Worm (Caenorhabditis elegans) whole organism, early embryonic: ENCODE results near the gene bath-38.

Source experiments
- B0310.2 ChIP-seq: sonication (generic microtip); optimal IDR thresholded peaks from 2 replicates; lab custom pipeline; 2016; ENCODE audit warnings: mild to moderate bottlenecking, missing genetic modification characterization, missing compliant biosample characterization
- F13C5.2 ChIP-seq: sonication (generic microtip); optimal IDR thresholded peaks from 2 replicates; lab custom pipeline; 2017; ENCODE audit warnings: mild to moderate bottlenecking, missing genetic modification characterization, inconsistent platforms, missing compliant biosample characterization
- aly-1 ChIP-seq: sonication (generic microtip); optimal IDR thresholded peaks from 2 replicates; lab custom pipeline; 2016; ENCODE audit warnings: missing genetic modification characterization, missing compliant biosample characterization
- ama-1 ChIP-seq: fragments of 150-350 bp; optimal IDR thresholded peaks from 2 replicates; lab custom pipeline; 2014
- ceh-13 ChIP-seq: fragments of 200-800 bp; sonication (Bioruptor generic); optimal IDR thresholded peaks from 2 replicates; lab custom pipeline; 2018; ENCODE audit warnings: mild to moderate bottlenecking, missing genetic modification characterization, missing compliant biosample characterization
- ceh-36 ChIP-seq: sonication (generic microtip); optimal IDR thresholded peaks from 2 replicates; lab custom pipeline; 2016; ENCODE audit warnings: missing genetic modification characterization, inconsistent platforms, missing compliant biosample characterization
- ets-7 ChIP-seq: sonication (generic microtip); optimal IDR thresholded peaks from 2 replicates; lab custom pipeline; 2016; ENCODE audit warnings: missing genotype, missing genetic modification characterization, missing compliant biosample characterization
- flt-1 ChIP-seq: fragments of 200-800 bp; sonication (Bioruptor generic); IDR thresholded peaks from 2 replicates; pipeline ENCODE4 v1.3.6; 2022; ENCODE audit warnings: missing genetic modification characterization, missing compliant biosample characterization
- hmbx-1 ChIP-seq: sonication (generic microtip); optimal IDR thresholded peaks from 2 replicates; lab custom pipeline; 2016; ENCODE audit warnings: mild to moderate bottlenecking, missing genetic modification characterization, missing compliant biosample characterization
- hmg-4 ChIP-seq: fragments of 200-800 bp; sonication (Bioruptor generic); optimal IDR thresholded peaks from 2 replicates; lab custom pipeline; 2018; ENCODE audit warnings: mild to moderate bottlenecking, missing genetic modification characterization, missing compliant biosample characterization
- hnd-1 ChIP-seq: sonication (generic microtip); optimal IDR thresholded peaks from 2 replicates; lab custom pipeline; 2016; ENCODE audit warnings: missing genetic modification characterization, missing compliant biosample characterization
- pes-1 ChIP-seq: fragments of 200-800 bp; sonication (Bioruptor generic); IDR thresholded peaks from 2 replicates; pipeline ENCODE4 v1.3.6; 2022; ENCODE audit warnings: missing genetic modification reagents, missing genetic modification characterization, missing compliant biosample characterization
- scrt-1 ChIP-seq: fragments of 200-800 bp; sonication (Bioruptor generic); IDR thresholded peaks from 2 replicates; pipeline ENCODE4 v1.3.6; 2022; ENCODE audit warnings: missing genetic modification characterization, missing compliant biosample characterization
- sea-1 ChIP-seq: fragments of 200-800 bp; sonication (Bioruptor generic); conservative IDR thresholded peaks from 2 replicates; pipeline ENCODE4 v1.3.6; 2022; ENCODE audit warnings: missing genetic modification characterization, missing compliant biosample characterization
- tbx-11 ChIP-seq: fragments of 200-800 bp; sonication (Bioruptor generic); IDR thresholded peaks from 2 replicates; pipeline ENCODE4 v1.3.6; 2022; ENCODE audit warnings: missing genetic modification characterization, missing compliant biosample characterization
- tbx-37 ChIP-seq: fragments of 200-800 bp; sonication (Bioruptor generic); conservative IDR thresholded peaks from 2 replicates; pipeline ENCODE4 v1.3.6; 2022; ENCODE audit warnings: missing genetic modification reagents, missing genetic modification characterization, missing compliant biosample characterization
- tra-4 ChIP-seq: sonication (generic microtip); optimal IDR thresholded peaks from 2 replicates; lab custom pipeline; 2017; ENCODE audit warnings: missing genetic modification characterization, missing compliant biosample characterization

The bath-38 gene

DNA sequence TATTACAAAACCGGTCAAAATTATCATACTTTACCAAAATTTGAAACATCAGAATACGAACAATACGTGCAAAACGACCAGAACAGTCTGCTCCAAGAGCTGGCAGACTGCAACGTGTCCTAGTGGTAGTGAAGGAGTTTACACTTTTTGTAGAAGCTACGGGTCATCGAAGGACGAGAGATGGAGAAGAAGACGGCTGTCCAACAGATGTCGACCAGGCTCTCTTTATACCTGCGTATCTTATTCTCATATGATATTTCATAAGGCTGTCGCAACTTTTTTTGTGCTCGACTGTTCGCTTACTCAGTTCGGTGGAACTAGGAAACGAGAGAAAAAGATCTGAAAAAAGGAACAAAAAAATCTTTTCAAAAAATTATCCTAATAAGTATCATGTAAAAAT is 5.3 kb downstream of the bath-38 start, which contains the start of gene let-268:
TSS of gene let-268 (minus strand) at position 182 of the 400 bp plus-strand sequence.
- TF ChIP-seq F13C5.2 = no peak
- no peak for TF ChIP-seq flt-1 (GFP tag; lab: Robert Waterston, UW)
- no peak for TF ChIP-seq tra-4 (tag; lab: Kevin White, UChicago)
- no peak for TF ChIP-seq hnd-1
- no peak for TF ChIP-seq tbx-37
- TF ChIP-seq B0310.2 (tag; lab: Kevin White, UChicago) = no peak
- TF ChIP-seq hmbx-1 (tag; lab: Kevin White, UChicago) = no peak
- no peak for TF ChIP-seq ama-1 (lab: Kevin White, UChicago)
- TF ChIP-seq ceh-13 (GFP tag; lab: Kevin White, UChicago) = no peak
- TF ChIP-seq ets-7 (tag; lab: Kevin White, UChicago) = no peak

DNA sequence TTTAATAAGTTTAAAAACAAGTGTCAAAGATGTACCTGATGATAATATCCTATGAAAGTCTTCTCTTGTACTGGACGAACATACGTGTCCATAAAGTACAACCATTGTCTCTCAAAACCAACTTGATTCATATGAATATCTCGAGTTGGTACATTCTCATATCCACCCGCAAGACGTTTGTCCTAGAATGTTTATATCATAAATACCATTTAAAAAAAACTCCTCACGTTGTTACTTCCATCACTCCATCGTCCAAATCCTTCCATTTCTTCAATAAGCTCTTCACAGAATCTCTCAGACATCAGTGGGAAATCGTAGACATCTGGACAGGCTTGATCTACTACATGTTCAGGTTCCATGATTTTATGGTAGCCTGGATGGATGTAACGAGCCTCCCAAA is 9.6 kb downstream of the bath-38 start:
- TF ChIP-seq hnd-1 (no peak), scrt-1 (GFP tag; lab: Robert Waterston, UW) (no peak), ama-1 (lab: Kevin White, UChicago) (no peak)

DNA sequence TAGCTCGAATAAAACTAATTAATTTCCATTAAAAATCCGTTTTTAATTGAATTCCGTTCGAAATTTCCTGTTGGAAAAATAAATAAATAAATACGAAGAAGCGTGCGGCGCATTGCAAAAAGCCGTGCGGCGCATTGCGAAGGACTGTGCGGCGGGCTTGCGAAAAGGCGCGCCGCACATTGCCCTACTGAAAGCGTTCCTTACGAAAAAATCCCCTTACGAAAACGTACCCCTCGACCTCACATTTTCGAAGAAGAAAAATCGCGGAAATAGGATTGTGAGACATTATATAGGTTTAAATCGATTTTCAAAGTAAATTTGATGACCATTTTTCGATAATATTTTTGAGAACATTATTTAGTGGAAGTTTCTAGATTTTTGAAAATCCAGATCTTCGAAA is 10.3 kb downstream of the bath-38 start:
- TF ChIP-seq tbx-37 = peak; percentile 49; the same call in 1 of the 2 replicates
- TF ChIP-seq scrt-1 (GFP tag; lab: Robert Waterston, UW) = peak; percentile 66; the same call in 1 of the 2 replicates
- peak; percentile 63; the same call in 1 of the 2 replicates for TF ChIP-seq sea-1 (GFP tag; lab: Robert Waterston, UW)
- TF ChIP-seq tbx-11 (GFP tag; lab: Robert Waterston, UW) = peak; percentile 77; the same call in 1 of the 2 replicates
- TF ChIP-seq pes-1 (GFP tag; lab: Robert Waterston, UW) = peak; percentile 81

DNA sequence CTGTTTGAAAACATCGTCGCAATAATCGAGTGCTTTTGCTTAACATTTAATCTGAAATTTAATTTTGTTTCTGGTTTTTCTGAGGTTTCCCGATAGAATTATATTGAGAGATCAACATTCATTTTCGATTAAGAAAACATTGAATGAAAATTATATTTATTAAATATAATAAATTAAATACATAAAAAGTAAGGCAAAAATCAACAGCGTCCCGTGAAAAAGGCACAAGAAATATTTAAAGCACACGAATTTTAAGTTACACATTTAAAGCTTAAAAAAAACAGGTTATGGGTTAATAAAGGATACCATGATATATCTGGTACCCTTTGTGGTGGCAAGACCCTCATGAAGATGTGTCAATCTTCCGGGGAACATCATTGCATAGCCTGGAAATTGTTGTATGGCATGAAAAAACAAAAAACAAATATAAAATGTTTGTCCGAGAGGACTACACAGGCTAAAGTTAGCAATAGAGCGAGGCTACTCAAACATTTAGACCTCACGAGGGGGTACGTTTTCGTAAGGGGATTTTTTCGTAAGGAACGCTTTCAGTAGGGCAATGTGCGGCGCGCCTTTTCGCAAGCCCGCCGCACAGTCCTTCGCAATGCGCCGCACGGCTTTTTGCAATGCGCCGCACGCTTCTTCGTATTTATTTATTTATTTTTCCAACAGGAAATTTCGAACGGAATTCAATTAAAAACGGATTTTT is 11.8 kb downstream of the bath-38 start, which contains the start of gene mtcu-2:
TSS of gene mtcu-2 (minus strand) at position 51 of the 709 bp plus-strand sequence.
- TF ChIP-seq flt-1 (GFP tag; lab: Robert Waterston, UW) = peak; percentile 76
- TF ChIP-seq sea-1 (GFP tag; lab: Robert Waterston, UW) = peak; percentile 94
- TF ChIP-seq tbx-37 = peak; percentile 85
- TF ChIP-seq tbx-11 (GFP tag; lab: Robert Waterston, UW) = peak; percentile 79
- peak; percentile 39 for TF ChIP-seq F13C5.2
- TF ChIP-seq scrt-1 (GFP tag; lab: Robert Waterston, UW) = peak; percentile 81
- TF ChIP-seq pes-1 (GFP tag; lab: Robert Waterston, UW) = peak; percentile 91

DNA sequence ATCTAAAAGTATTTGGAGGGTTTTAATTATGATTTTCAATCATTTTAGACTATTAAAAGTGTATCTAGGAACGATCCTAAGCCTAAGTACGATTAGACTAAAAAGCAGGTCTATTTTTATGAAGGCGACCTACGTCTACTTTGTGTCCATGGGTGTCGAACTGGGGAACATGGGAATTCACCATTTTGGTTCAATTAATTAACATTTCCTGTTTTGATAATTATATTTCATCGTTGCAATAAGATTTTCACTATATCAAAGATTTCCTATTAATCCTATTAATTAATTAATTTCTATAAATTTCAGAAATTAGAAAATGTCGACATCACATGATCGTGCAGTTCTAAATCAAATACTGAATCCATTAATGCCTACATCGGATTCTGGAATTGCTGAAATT is 15.2 kb downstream of the bath-38 start, which contains the start of gene ttc-36:
TSS of gene ttc-36 (plus strand) at position 301 of the 400 bp plus-strand sequence.
- TF ChIP-seq flt-1 (GFP tag; lab: Robert Waterston, UW) (no peak), tbx-37 (no peak), ets-7 (tag; lab: Kevin White, UChicago) (no peak), pes-1 (GFP tag; lab: Robert Waterston, UW) (no peak), sea-1 (GFP tag; lab: Robert Waterston, UW) (no peak), F13C5.2 (no peak), ceh-36 (tag; lab: Kevin White, UChicago) (no peak), aly-1 (tag; lab: Kevin White, UChicago) (no peak), scrt-1 (GFP tag; lab: Robert Waterston, UW) (no peak), ama-1 (lab: Kevin White, UChicago) (no peak), hmg-4 (no peak), tra-4 (tag; lab: Kevin White, UChicago) (no peak), hmbx-1 (tag; lab: Kevin White, UChicago) (no peak), B0310.2 (tag; lab: Kevin White, UChicago) (no peak), hnd-1 (no peak), tbx-11 (GFP tag; lab: Robert Waterston, UW) (no peak), ceh-13 (GFP tag; lab: Kevin White, UChicago) (no peak)

DNA sequence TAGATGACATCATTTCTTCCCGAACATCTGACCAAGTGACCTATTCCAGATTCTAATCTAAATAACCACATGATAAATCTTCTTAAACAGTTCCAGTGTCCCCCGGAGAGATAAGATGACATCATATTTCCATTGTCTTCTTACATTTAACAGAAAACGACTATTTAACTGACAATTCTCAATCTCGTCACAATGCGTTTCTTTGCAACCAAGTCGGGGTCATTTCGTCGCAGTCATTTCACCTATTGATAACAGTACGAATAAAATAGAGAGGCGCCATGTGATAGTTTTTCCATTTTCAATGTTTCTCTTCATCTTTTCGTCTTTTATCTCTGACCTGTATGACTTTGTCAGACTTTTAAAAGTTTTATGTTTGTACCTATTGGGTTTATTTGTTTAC is 16.0 kb downstream of the bath-38 start:
- TF ChIP-seq ama-1 (lab: Kevin White, UChicago) (no peak), scrt-1 (GFP tag; lab: Robert Waterston, UW) (no peak), pes-1 (GFP tag; lab: Robert Waterston, UW) (no peak), F13C5.2 (no peak), hmbx-1 (tag; lab: Kevin White, UChicago) (no peak), flt-1 (GFP tag; lab: Robert Waterston, UW) (no peak), aly-1 (tag; lab: Kevin White, UChicago) (no peak), hmg-4 (no peak), sea-1 (GFP tag; lab: Robert Waterston, UW) (no peak)

DNA sequence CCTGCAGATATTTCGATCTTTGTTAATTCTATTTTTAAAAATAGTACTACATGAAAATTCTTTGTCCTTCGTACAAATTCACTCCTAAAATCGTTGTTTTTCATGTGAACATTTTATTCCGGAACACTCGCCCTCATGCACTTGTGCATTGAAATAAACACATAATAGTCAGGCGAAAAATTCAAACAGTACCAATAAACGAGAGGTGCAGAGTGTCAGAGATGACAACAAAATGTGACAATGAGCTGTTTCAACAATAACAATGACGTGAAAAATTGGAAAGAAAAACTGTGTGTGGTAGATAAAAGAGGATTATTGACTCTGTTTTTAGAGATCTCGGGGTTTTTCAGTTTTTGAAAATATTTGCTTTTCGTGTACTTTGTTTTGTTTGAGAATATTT is 16.9 kb downstream of the bath-38 start, which contains the start of gene F52H3.6:
TSS of gene F52H3.6 (minus strand) at position 228 of the 400 bp plus-strand sequence.
- TF ChIP-seq flt-1 (GFP tag; lab: Robert Waterston, UW) (no peak), tra-4 (tag; lab: Kevin White, UChicago) (no peak), tbx-37 (no peak), scrt-1 (GFP tag; lab: Robert Waterston, UW) (no peak), ets-7 (tag; lab: Kevin White, UChicago) (no peak), ceh-36 (tag; lab: Kevin White, UChicago) (no peak), hmbx-1 (tag; lab: Kevin White, UChicago) (no peak), ama-1 (lab: Kevin White, UChicago) (no peak), B0310.2 (tag; lab: Kevin White, UChicago) (no peak), hmg-4 (no peak)

DNA sequence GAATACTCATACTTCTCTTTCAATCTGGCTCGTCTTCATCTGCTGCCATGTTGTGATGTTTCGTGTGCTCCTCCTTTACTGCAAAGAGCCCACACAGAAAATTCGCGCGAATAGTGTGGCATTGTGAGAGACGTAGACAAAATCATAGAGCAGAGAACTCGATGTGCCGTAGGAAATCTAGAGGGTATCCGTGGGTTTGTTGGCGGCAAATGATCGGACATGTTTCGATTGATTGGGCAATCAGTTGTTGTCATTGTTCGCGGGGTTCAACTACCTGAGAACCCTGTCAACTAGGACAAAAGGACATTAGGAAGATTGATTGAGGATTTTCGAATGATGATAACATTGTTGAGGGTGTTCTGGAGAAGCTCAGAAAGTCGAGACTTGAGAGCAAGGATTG is 20.0 kb downstream of the bath-38 start:
- TF ChIP-seq tbx-11 (GFP tag; lab: Robert Waterston, UW) (no peak), ets-7 (tag; lab: Kevin White, UChicago) (no peak), ceh-13 (GFP tag; lab: Kevin White, UChicago) (no peak), hnd-1 (no peak), hmbx-1 (tag; lab: Kevin White, UChicago) (no peak), ceh-36 (tag; lab: Kevin White, UChicago) (no peak), sea-1 (GFP tag; lab: Robert Waterston, UW) (no peak), B0310.2 (tag; lab: Kevin White, UChicago) (no peak), aly-1 (tag; lab: Kevin White, UChicago) (no peak), flt-1 (GFP tag; lab: Robert Waterston, UW) (no peak), scrt-1 (GFP tag; lab: Robert Waterston, UW) (no peak)
